Fruit fly (Drosophila melanogaster) whole organism, wandering third instar larva: ENCODE data around the gene mahe.
A peak's percentile ranks its signal among the peaks of the same experiment; 100 is the strongest.

Experiments
- Abd-B ChIP-seq: fragments of >200 bp; optimal IDR thresholded peaks from 2 replicates; lab custom pipeline; 2017; ENCODE audit warnings: missing biosample characterization, missing genetic modification characterization
- CG32264 ChIP-seq: fragments of 200-800 bp; sonication (Bioruptor generic); optimal IDR thresholded peaks from 2 replicates; lab custom pipeline; 2016; ENCODE audit warnings: missing biosample characterization, missing genetic modification characterization
- CG9705 ChIP-seq: fragments of 200-800 bp; sonication (Bioruptor generic); optimal IDR thresholded peaks from 2 replicates; lab custom pipeline; 2018; ENCODE audit warnings: missing biosample characterization, mild to moderate bottlenecking, missing genetic modification characterization
- CrebA ChIP-seq: fragments of 200-800 bp; sonication (Bioruptor generic); optimal IDR thresholded peaks from 2 replicates; lab custom pipeline; 2016; ENCODE audit warnings: missing biosample characterization, mild to moderate bottlenecking, missing genetic modification characterization, borderline replicate concordance
- Dfd ChIP-seq: fragments of >200 bp; optimal IDR thresholded peaks from 2 replicates; lab custom pipeline; 2017; ENCODE audit warnings: missing biosample characterization, missing genetic modification characterization
- Dif ChIP-seq: fragments of 200-275, 200-300 bp; sonication (Bioruptor generic); optimal IDR thresholded peaks from 2 replicates; lab custom pipeline; 2018; ENCODE audit warnings: missing biosample characterization, missing genetic modification characterization; ENCODE audit not compliant: partially characterized antibody
- GATAd ChIP-seq: sonication (Bioruptor generic); optimal IDR thresholded peaks from 2 replicates; lab custom pipeline; 2016; ENCODE audit warnings: missing biosample characterization, missing genetic modification characterization
- HLH106 ChIP-seq: fragments of 200-800 bp; optimal IDR thresholded peaks from 3 replicates; lab custom pipeline; 2019; ENCODE audit warnings: missing biosample characterization, mild to moderate bottlenecking, missing genetic modification characterization, moderate library complexity
- Hnf4 ChIP-seq: fragments of 200-800 bp; sonication (Bioruptor generic); optimal IDR thresholded peaks from 2 replicates; lab custom pipeline; 2016; ENCODE audit warnings: missing biosample characterization, mild to moderate bottlenecking, missing genetic modification characterization
- Hr78 ChIP-seq: fragments of >200 bp; optimal IDR thresholded peaks from 2 replicates; lab custom pipeline; 2017; ENCODE audit warnings: missing biosample characterization, missing genetic modification characterization
- Hr83 ChIP-seq: fragments of 200-300 bp; sonication (Bioruptor generic); optimal IDR thresholded peaks from 2 replicates; lab custom pipeline; 2016; ENCODE audit warnings: missing biosample characterization, mild to moderate bottlenecking, missing genetic modification characterization, moderate library complexity; ENCODE audit not compliant: poor library complexity, severe bottlenecking
- Jra ChIP-seq: sonication (Bioruptor generic); optimal IDR thresholded peaks from 2 replicates; lab custom pipeline; 2016; ENCODE audit warnings: missing biosample characterization, missing genetic modification characterization
- Myc ChIP-seq: fragments of >200 bp; optimal IDR thresholded peaks from 2 replicates; lab custom pipeline; 2017
- N ChIP-seq: fragments of >200 bp; optimal IDR thresholded peaks from 2 replicates; lab custom pipeline; 2018; ENCODE audit warnings: missing biosample characterization, missing external identifiers, missing genetic modification characterization
- OdsH ChIP-seq: fragments of 200-800 bp; sonication (Bioruptor generic); optimal IDR thresholded peaks from 2 replicates; lab custom pipeline; 2016; ENCODE audit warnings: missing biosample characterization, mild to moderate bottlenecking, missing genetic modification characterization
- Rel ChIP-seq, 2 experiments: fragments of 200-800 bp; sonication (Bioruptor generic) in 1 of 2; optimal IDR thresholded peaks; 2 replicates in 1 of 2; 3 replicates in 1 of 2; lab custom pipeline; 2016 to 2019; ENCODE audit warnings: mild to moderate bottlenecking in 2 of 2, missing biosample characterization in 2 of 2, missing genetic modification characterization in 2 of 2, moderate library complexity in 1 of 2
- Sp1 ChIP-seq: fragments of 200-800 bp; sonication (Bioruptor generic); optimal IDR thresholded peaks from 3 replicates; lab custom pipeline; 2019; ENCODE audit warnings: missing biosample characterization, mild to moderate bottlenecking, missing genetic modification characterization, moderate library complexity
- br ChIP-seq: fragments of 200-800 bp; sonication (Bioruptor generic); optimal IDR thresholded peaks from 2 replicates; lab custom pipeline; 2016; ENCODE audit warnings: missing biosample characterization, missing genetic modification characterization
- brk ChIP-seq: fragments of 200-800 bp; sonication (Bioruptor generic); optimal IDR thresholded peaks from 2 replicates; lab custom pipeline; 2016; ENCODE audit warnings: missing biosample characterization, mild to moderate bottlenecking, missing genetic modification characterization
- dl ChIP-seq, 2 experiments: fragments of 175-275, 200-275 bp in 1 of 2; fragments of 200-275 bp in 1 of 2; sonication (Bioruptor generic); optimal IDR thresholded peaks; lab custom pipeline; 2018; ENCODE audit warnings: mild to moderate bottlenecking in 2 of 2, missing biosample characterization in 2 of 2, missing genetic modification characterization in 2 of 2, moderate library complexity in 2 of 2; ENCODE audit not compliant: partially characterized antibody in 2 of 2, insufficient read depth in 1 of 2
- dmrt93B ChIP-seq: fragments of 200-800 bp; sonication (Bioruptor generic); optimal IDR thresholded peaks from 2 replicates; lab custom pipeline; 2018; ENCODE audit warnings: missing biosample characterization, mild to moderate bottlenecking, missing genetic modification characterization
- dsf ChIP-seq: sonication (Bioruptor generic); optimal IDR thresholded peaks from 2 replicates; lab custom pipeline; 2016; ENCODE audit warnings: missing biosample characterization, missing genetic modification characterization, borderline replicate concordance
- ey ChIP-seq: fragments of 200-800 bp; sonication (Bioruptor generic); optimal IDR thresholded peaks from 2 replicates; lab custom pipeline; 2016; ENCODE audit warnings: missing biosample characterization, missing genetic modification characterization
- foxo ChIP-seq, 2 experiments: fragments of 200-800 bp; sonication (Bioruptor generic); optimal IDR thresholded peaks; 2 replicates in 1 of 2; 3 replicates in 1 of 2; lab custom pipeline; 2016 to 2017; ENCODE audit warnings: missing biosample characterization in 2 of 2, missing genetic modification characterization in 2 of 2
- fru ChIP-seq: fragments of 200-800 bp; sonication (Bioruptor generic); optimal IDR thresholded peaks from 3 replicates; lab custom pipeline; 2016; ENCODE audit warnings: missing biosample characterization, mild to moderate bottlenecking, missing genetic modification characterization
- h ChIP-seq: fragments of 200-800 bp; sonication (Bioruptor generic); optimal IDR thresholded peaks from 3 replicates; lab custom pipeline; 2016; ENCODE audit warnings: missing biosample characterization, mild to moderate bottlenecking, missing genetic modification characterization
- jim ChIP-seq: fragments of 175-275, 200-325 bp; sonication (Bioruptor generic); optimal IDR thresholded peaks from 2 replicates; lab custom pipeline; 2016; ENCODE audit warnings: missing biosample characterization, mild to moderate bottlenecking, missing genetic modification characterization
- lola ChIP-seq: fragments of >200 bp; optimal IDR thresholded peaks from 2 replicates; lab custom pipeline; 2017; ENCODE audit warnings: missing biosample characterization, missing genetic modification characterization
- pan ChIP-seq: fragments of >200 bp; optimal IDR thresholded peaks from 2 replicates; lab custom pipeline; 2017
- psq ChIP-seq: fragments of 200-800 bp; sonication (Bioruptor generic); optimal IDR thresholded peaks from 3 replicates; lab custom pipeline; 2017; ENCODE audit warnings: missing biosample characterization, mild to moderate bottlenecking, missing genetic modification characterization, moderate library complexity
- rgr ChIP-seq: fragments of 200-800 bp; sonication (Bioruptor generic); optimal IDR thresholded peaks from 3 replicates; lab custom pipeline; 2016; ENCODE audit warnings: missing biosample characterization, mild to moderate bottlenecking, missing genetic modification characterization
- sage ChIP-seq: fragments of 200-800 bp; sonication (Bioruptor generic); optimal IDR thresholded peaks from 2 replicates; lab custom pipeline; 2016; ENCODE audit warnings: missing biosample characterization, mild to moderate bottlenecking, missing genetic modification characterization
- sv ChIP-seq: fragments of 200-800 bp; sonication (Bioruptor generic); optimal IDR thresholded peaks from 3 replicates; lab custom pipeline; 2016; ENCODE audit warnings: missing biosample characterization, missing genetic modification characterization
- tai ChIP-seq: sonication (Bioruptor generic); optimal IDR thresholded peaks from 2 replicates; lab custom pipeline; 2016; ENCODE audit warnings: missing biosample characterization, missing genetic modification characterization
- usp ChIP-seq: fragments of >200 bp; optimal IDR thresholded peaks from 2 replicates; lab custom pipeline; 2017; ENCODE audit warnings: missing biosample characterization, missing genetic modification characterization
- woc ChIP-seq: sonication (Bioruptor generic); optimal IDR thresholded peaks from 2 replicates; lab custom pipeline; 2016; ENCODE audit warnings: missing biosample characterization, mild to moderate bottlenecking, missing genetic modification characterization

mahe gene

DNA sequence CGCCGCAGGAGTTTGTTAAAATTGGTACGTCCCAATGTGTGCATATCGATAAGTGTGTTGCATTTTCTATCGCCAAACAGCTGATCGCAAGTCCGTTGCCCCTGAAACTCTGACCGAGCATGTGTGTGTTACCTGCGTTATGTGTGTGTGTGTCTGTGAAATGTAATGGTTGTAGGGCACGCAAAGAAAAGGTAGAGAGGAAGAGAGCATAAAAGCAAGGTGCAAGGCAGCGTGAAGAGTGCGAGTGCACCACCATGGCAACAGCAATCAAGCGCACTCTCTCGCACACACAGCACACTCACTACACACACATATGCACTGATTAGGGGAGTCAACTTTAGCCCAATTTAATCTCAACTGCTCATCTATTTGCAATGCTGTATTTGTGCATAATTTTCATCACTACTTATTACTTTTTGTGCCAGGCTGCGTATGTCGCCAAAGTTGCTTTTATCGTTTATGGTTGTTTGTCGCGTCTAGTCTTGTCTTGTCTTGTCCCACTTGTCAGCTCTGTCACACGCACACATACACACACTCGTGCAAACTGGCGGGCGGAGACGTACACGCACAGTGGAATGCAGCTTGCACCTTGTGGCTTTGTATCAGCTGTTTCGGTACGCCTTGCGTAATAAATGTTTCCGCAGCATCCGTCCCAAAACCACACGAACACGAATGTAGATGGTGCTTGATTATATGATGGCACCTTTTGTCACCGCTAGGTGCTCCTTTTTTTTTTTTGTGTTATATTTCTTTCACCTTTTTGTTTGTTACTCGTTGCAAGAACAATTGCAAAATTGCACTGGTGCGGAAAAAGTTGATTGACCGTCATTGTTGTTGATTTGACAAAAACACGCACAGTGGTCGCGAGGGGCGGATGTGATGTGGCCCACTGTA is 6.7 kb upstream of the mahe start (continued):
- TF ChIP-seq Hnf4 (GFP tag; lab: Kevin White, UChicago): peak; percentile 16
- TF ChIP-seq Rel (GFP tag; optimal IDR thresholded peaks at IDR 0.05; lab: Kevin White, UChicago): no peak
- TF ChIP-seq Rel (tag; optimal IDR thresholded peaks at IDR 0.05; lab: Kevin White, UChicago): peak; percentile 53
- no peak for TF ChIP-seq jim (GFP tag; lab: Kevin White, UChicago)
- peak; percentile 34 for TF ChIP-seq Dif (GFP tag; lab: Kevin White, UChicago)
- TF ChIP-seq pan (lab: Kevin White, UChicago): no peak
- TF ChIP-seq GATAd (GFP tag; lab: Kevin White, UChicago): no peak
- peak; percentile 56 for TF ChIP-seq sv (GFP tag; lab: Kevin White, UChicago)
- TF ChIP-seq h (GFP tag; lab: Kevin White, UChicago): peak; percentile 70
- TF ChIP-seq OdsH: peak; percentile 66
- peak; percentile 87 for TF ChIP-seq fru (GFP tag; lab: Kevin White, UChicago)
- peak; percentile 71 for TF ChIP-seq ey (GFP tag; lab: Kevin White, UChicago)
- peak; percentile 77 for TF ChIP-seq Sp1
- peak; percentile 41 for TF ChIP-seq CG9705

DNA sequence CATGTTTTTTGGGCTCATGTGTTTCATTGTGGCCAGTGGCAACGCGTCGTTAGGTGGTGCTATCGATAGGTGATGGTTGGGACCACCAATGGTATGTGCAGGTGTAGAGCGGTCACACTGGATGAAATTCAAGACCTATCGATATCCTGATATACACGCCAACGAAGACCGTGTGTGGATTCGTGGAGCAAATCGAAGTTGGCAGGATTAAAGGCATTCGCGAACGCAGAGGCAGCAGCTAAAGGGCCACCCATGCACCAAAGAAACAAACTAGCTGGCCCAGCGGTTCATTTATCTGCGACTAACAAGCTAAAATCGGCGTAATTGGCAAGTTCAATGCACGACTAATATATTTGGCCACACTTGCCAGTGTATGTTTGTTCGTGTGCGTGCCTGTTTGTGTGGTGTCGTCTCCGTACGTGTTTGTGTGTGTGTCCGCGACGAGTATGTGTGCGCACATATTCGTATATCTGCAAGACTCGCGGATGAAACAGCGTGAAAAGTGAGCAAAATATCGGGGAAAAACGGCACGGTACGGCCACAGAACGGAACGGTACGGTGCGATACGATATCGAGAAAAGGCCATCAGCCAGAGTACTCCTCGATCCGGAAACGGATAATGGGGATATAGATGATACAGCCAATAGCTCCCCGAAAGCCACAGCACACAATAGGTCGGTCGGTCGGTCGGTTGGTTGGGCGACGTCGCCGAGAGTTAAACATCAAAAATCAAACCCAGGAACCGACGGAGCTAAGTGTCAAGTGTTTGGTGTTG is 4.8 kb upstream of the mahe start, which contains the start of gene Ubr3:
Ubr3 (plus strand) TSS at position 99 of the 775 bp plus-strand sequence.
- peak; percentile 11 for TF ChIP-seq Abd-B (GFP tag; lab: Kevin White, UChicago)
- TF ChIP-seq dmrt93B (GFP tag; lab: Kevin White, UChicago): no peak
- peak; percentile 7 for TF ChIP-seq N (GFP tag; lab: Kevin White, UChicago)
- no peak for TF ChIP-seq Dfd (GFP tag; lab: Kevin White, UChicago)
- no peak for TF ChIP-seq Hnf4 (GFP tag; lab: Kevin White, UChicago)
- no peak for TF ChIP-seq CG32264 (GFP tag; lab: Kevin White, UChicago)
- TF ChIP-seq sv (GFP tag; lab: Kevin White, UChicago): no peak
- peak; percentile 54 for TF ChIP-seq Jra (GFP tag; lab: Kevin White, UChicago)
- peak; percentile 27 for TF ChIP-seq fru (GFP tag; lab: Kevin White, UChicago)
- no peak for TF ChIP-seq Hr83
- peak; percentile 9 for TF ChIP-seq OdsH
- TF ChIP-seq brk (GFP tag; lab: Kevin White, UChicago): no peak
- no peak for TF ChIP-seq sage (GFP tag; lab: Kevin White, UChicago)
- TF ChIP-seq Rel (GFP tag; optimal IDR thresholded peaks at IDR 0.05; lab: Kevin White, UChicago): no peak
- peak; percentile 91 for TF ChIP-seq Rel (tag; optimal IDR thresholded peaks at IDR 0.05; lab: Kevin White, UChicago)
- TF ChIP-seq Dif (GFP tag; lab: Kevin White, UChicago): no peak
- no peak for TF ChIP-seq dl (GFP tag; optimal IDR thresholded peaks at IDR 0.05; lab: Kevin White, UChicago; ENCODE audit: insufficient read depth in 1 of 2, partially characterized antibody in 2 of 2)
- TF ChIP-seq psq (GFP tag; lab: Kevin White, UChicago): peak; percentile 27
- TF ChIP-seq woc (GFP tag; lab: Kevin White, UChicago): no peak
- no peak for TF ChIP-seq tai
- TF ChIP-seq rgr (GFP tag; lab: Kevin White, UChicago): peak; percentile 1
- TF ChIP-seq Sp1: peak; percentile 10
- peak in 1 of 2 experiments; percentile 42 for TF ChIP-seq foxo (GFP tag; optimal IDR thresholded peaks at IDR 0.05; lab: Kevin White, UChicago)
- TF ChIP-seq h (GFP tag; lab: Kevin White, UChicago): peak; percentile 59
- TF ChIP-seq br: no peak
- no peak for TF ChIP-seq lola (GFP tag; lab: Kevin White, UChicago)
- TF ChIP-seq, all 38 proteins: peak for 11

DNA sequence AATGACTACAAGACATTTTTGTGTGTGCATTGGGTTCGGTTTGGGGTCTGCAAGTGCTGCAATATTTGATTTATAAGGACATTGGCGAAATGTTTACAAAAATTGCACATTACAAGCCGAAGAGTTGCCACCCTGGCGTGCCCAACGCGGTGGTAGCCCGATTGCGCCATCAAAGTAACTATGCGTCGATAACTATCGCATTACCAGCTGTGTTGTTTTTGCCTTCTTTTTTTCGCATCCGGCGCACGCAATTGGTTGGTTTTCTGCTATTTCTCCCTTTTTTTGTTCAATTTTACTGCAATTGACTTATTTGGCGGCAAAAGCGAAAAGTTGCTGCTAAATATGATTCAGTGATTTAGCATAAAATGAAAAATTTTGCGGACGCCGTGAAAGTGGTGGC is 3.5 kb upstream of the mahe start, which contains the start of gene RpS14b:
RpS14b (plus strand) TSS at position 220 of the 400 bp plus-strand sequence.
- TF ChIP-seq brk (GFP tag; lab: Kevin White, UChicago) (no peak), CrebA (no peak), woc (GFP tag; lab: Kevin White, UChicago) (no peak), CG32264 (GFP tag; lab: Kevin White, UChicago) (peak; percentile 30), sv (GFP tag; lab: Kevin White, UChicago) (peak; percentile 51), h (GFP tag; lab: Kevin White, UChicago) (peak; percentile 71), Hr83 (peak; percentile 92), br (peak; percentile 69), dmrt93B (GFP tag; lab: Kevin White, UChicago) (peak; percentile 66), pan (lab: Kevin White, UChicago) (no peak), Hnf4 (GFP tag; lab: Kevin White, UChicago) (peak; percentile 77), foxo (GFP tag; optimal IDR thresholded peaks at IDR 0.05; lab: Kevin White, UChicago) (peak in 1 of 2 experiments; percentile 67), Hr78 (GFP tag; lab: Kevin White, UChicago) (no peak), dsf (GFP tag; lab: Kevin White, UChicago) (peak; percentile 58), HLH106 (tag; lab: Kevin White, UChicago) (peak; percentile 50), ey (GFP tag; lab: Kevin White, UChicago) (peak; percentile 21), jim (GFP tag; lab: Kevin White, UChicago) (peak; percentile 27), tai (no peak), rgr (GFP tag; lab: Kevin White, UChicago) (peak; percentile 81), fru (GFP tag; lab: Kevin White, UChicago) (peak; percentile 50), CG9705 (peak; percentile 49), OdsH (peak; percentile 46), usp (GFP tag; lab: Kevin White, UChicago) (no peak), Jra (GFP tag; lab: Kevin White, UChicago) (peak; percentile 76), Sp1 (peak; percentile 74), Myc (lab: Kevin White, UChicago) (no peak), psq (GFP tag; lab: Kevin White, UChicago) (peak; percentile 53), sage (GFP tag; lab: Kevin White, UChicago) (peak; percentile 27), Rel (GFP tag; optimal IDR thresholded peaks at IDR 0.05; lab: Kevin White, UChicago) (no peak), Rel (tag; optimal IDR thresholded peaks at IDR 0.05; lab: Kevin White, UChicago) (peak; percentile 76)
